Worm (Caenorhabditis elegans): ENCODE results near the gene gbh-2.

DNA sequence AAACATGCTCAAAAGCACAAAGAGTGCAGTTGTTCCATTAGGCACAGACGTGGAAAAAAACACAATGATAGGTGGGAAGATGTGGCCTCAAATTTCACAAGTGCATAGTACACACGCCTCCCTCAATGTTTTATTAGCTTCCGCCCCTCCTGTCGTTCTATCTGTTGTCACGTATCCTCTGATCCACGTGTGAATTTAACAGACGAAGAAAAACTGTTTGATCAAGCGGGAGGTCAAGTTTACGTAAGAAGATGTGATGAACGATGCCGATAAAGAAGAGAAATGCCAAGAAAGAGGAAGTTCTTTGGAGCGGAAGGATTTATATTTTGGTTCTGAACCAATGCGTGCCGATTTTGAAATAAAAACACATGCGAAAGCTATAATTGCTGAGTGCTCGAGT, 34.9 kb upstream of the gbh-2 start:
- TF ChIP-seq ama-1 (optimal IDR thresholded peaks at IDR 0.05), result no peak
- TF ChIP-seq B0310.2 (tag; optimal IDR thresholded peaks at IDR 0.05), result no peak
- TF ChIP-seq ets-7 (tag; optimal IDR thresholded peaks at IDR 0.05), result no peak
- TF ChIP-seq flt-1 (GFP tag; IDR thresholded peaks at IDR 0.05), result no peak
